Fruit fly (Drosophila melanogaster): ENCODE data around the gene CG34375.

The CG34375 gene

DNA sequence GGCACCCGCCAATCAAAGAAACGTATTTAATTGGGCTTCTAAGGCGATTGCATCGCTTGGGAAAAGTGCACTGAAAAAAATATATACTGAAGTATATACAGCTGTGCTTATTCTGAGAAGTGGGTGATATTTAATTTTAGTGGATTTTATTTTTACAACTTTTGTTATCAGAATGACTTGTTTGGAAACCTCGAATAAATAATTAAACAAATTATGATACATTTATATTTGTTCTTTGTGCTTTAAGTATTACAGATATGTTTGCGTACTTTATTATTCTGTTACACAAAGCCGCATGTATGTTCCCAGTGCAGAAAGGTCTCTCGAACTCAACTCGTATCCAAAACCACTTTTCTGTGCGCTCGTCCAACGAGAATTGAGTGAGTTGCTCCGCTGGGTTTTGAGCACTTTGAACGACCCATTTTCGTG is 38.3 kb upstream of the CG34375 start (continued):
- no peak for TF ChIP-seq MESR4 (GFP tag; optimal IDR thresholded peaks at IDR 0.05)
- no peak for TF ChIP-seq CG9876 (GFP tag; optimal IDR thresholded peaks at IDR 0.05)
- TF ChIP-seq danr (GFP tag; IDR thresholded peaks at IDR 0.05) = peak; percentile 36; the same call in 1 of the 2 replicates
- peak; percentile 79 for TF ChIP-seq Ssrp (tag; optimal IDR thresholded peaks at IDR 0.05)
- TF ChIP-seq D19A (tag; optimal IDR thresholded peaks at IDR 0.05) = peak; percentile 70
- TF ChIP-seq CG9215 (GFP tag; IDR thresholded peaks at IDR 0.05) = peak; percentile 46; the same call in 1 of the 2 replicates
- TF ChIP-seq dysf (GFP tag; IDR thresholded peaks at IDR 0.05) = peak; percentile 86
- no peak for TF ChIP-seq CG3065 (GFP tag; optimal IDR thresholded peaks at IDR 0.05)
- peak; percentile 58 for TF ChIP-seq HHEX (GFP tag; optimal IDR thresholded peaks at IDR 0.05)
- peak; percentile 31 for TF ChIP-seq tx (GFP tag; optimal IDR thresholded peaks at IDR 0.05)
- peak; percentile 54; the same call in 1 of the 2 replicates for TF ChIP-seq Oaz (GFP tag; IDR thresholded peaks at IDR 0.05)
- TF ChIP-seq al (GFP tag; IDR thresholded peaks at IDR 0.05) = peak; percentile 55
- 0 out of 2 replicates have a peak, but pooled peaks have one; percentile 36 for TF ChIP-seq wdn (GFP tag; IDR thresholded peaks at IDR 0.05)
- TF ChIP-seq lbe (GFP tag; optimal IDR thresholded peaks at IDR 0.05) = peak; percentile 33
- peak; percentile 61 for TF ChIP-seq peb (GFP tag; IDR thresholded peaks at IDR 0.05)
- TF ChIP-seq sens-2 (GFP tag; IDR thresholded peaks at IDR 0.05) = peak; percentile 6; the same call in 1 of the 2 replicates
- no peak for TF ChIP-seq Dad (GFP tag; optimal IDR thresholded peaks at IDR 0.05)
- no peak for TF ChIP-seq Side (GFP tag; optimal IDR thresholded peaks at IDR 0.05)
- peak; percentile 49; the same call in 1 of the 2 replicates for TF ChIP-seq Awh (GFP tag; IDR thresholded peaks at IDR 0.05)
- 0 out of 3 replicates have a peak, but pooled peaks have one; percentile 42 for TF ChIP-seq CG11560 (tag; IDR thresholded peaks at IDR 0.05)
- TF ChIP-seq pum (GFP tag; optimal IDR thresholded peaks at IDR 0.05) = peak; percentile 42
- peak; percentile 46 for TF ChIP-seq slp2 (GFP tag; optimal IDR thresholded peaks at IDR 0.05)
- no peak for TF ChIP-seq gce (GFP tag; IDR thresholded peaks at IDR 0.05)
- peak; percentile 22 for TF ChIP-seq Hmx (GFP tag; optimal IDR thresholded peaks at IDR 0.05)
- TF ChIP-seq so (GFP tag; IDR thresholded peaks at IDR 0.05) = peak; percentile 57; the same call in 1 of the 3 replicates
- TF ChIP-seq fd3F (GFP tag; optimal IDR thresholded peaks at IDR 0.05) = peak; percentile 79
- peak; percentile 44 for TF ChIP-seq CG10462 (GFP tag; optimal IDR thresholded peaks at IDR 0.05)
- TF ChIP-seq CG6765 (GFP tag; optimal IDR thresholded peaks at IDR 0.05) = no peak
- TF ChIP-seq sc (optimal IDR thresholded peaks at IDR 0.05) = no peak
- TF ChIP-seq sc (GFP tag; optimal IDR thresholded peaks at IDR 0.05) = peak; percentile 62
- TF ChIP-seq CG30403 (GFP tag; optimal IDR thresholded peaks at IDR 0.05) = peak; percentile 82
- TF ChIP-seq gt (GFP tag; IDR thresholded peaks at IDR 0.05) = no peak
- TF ChIP-seq Atf6 (GFP tag; IDR thresholded peaks at IDR 0.05) = peak; percentile 59; the same call in 1 of the 2 replicates
- peak in 1 of 2 experiments; percentile 78 for TF ChIP-seq Hr78 (GFP tag; optimal IDR thresholded peaks at IDR 0.05)
- no peak for TF ChIP-seq nerfin-2 (GFP tag; IDR thresholded peaks at IDR 0.05; ENCODE audit: partially characterized antibody)
- no peak for TF ChIP-seq CHES-1-like (GFP tag; optimal IDR thresholded peaks at IDR 0.05)
- TF ChIP-seq CG9797 (GFP tag; optimal IDR thresholded peaks at IDR 0.05) = no peak
- no peak for TF ChIP-seq crol (GFP tag; IDR thresholded peaks at IDR 0.05)
- peak; percentile 55 for TF ChIP-seq ewg (GFP tag; optimal IDR thresholded peaks at IDR 0.05)
- TF ChIP-seq klu (GFP tag; IDR thresholded peaks at IDR 0.05) = peak; percentile 35; the same call in 1 of the 2 replicates
- peak; percentile 64 for TF ChIP-seq CG1529 (GFP tag; optimal IDR thresholded peaks at IDR 0.05)
- TF ChIP-seq vfl (GFP tag; optimal IDR thresholded peaks at IDR 0.05) = no peak
- no peak for TF ChIP-seq prd (optimal IDR thresholded peaks at IDR 0.05)
- peak; percentile 75 for TF ChIP-seq prd (GFP tag; IDR thresholded peaks at IDR 0.05)
- TF ChIP-seq Oli (tag; optimal IDR thresholded peaks at IDR 0.05) = peak; percentile 85
- peak; percentile 24 to 60 for TF ChIP-seq Pdp1 (GFP tag; optimal IDR thresholded peaks at IDR 0.05)
- peak; percentile 60 for TF ChIP-seq CG32532 (GFP tag; IDR thresholded peaks at IDR 0.05)
- no peak for TF ChIP-seq cg (GFP tag; optimal IDR thresholded peaks at IDR 0.05)
- TF ChIP-seq Dip3 (GFP tag; optimal IDR thresholded peaks at IDR 0.05) = no peak
- no peak for TF ChIP-seq fd102C (GFP tag; optimal IDR thresholded peaks at IDR 0.05)
- no peak for TF ChIP-seq CG31224 (GFP tag; IDR thresholded peaks at IDR 0.05)
- no peak for TF ChIP-seq Rx (GFP tag; IDR thresholded peaks at IDR 0.05)
